Fruit fly (Drosophila melanogaster): ENCODE data around the gene CG3706.

CG3706 gene

dm6 chrX:930048-930800 is 2.1 kb downstream of the CG3706 start, which contains the start of gene CG3708:
Gene CG3708 (minus strand): TSS chrX:930098.
- TF ChIP-seq noc (tag; optimal IDR thresholded peaks at IDR 0.05), result no peak

- no peak for TF ChIP-seq noc (tag; optimal IDR thresholded peaks at IDR 0.05)
These were observed 4.4 kb downstream of the CG3706 start, which contains the start of the genes CG43867 and MED22 for dm6 chrX:927863-928257. Gene CG43867 (minus strand): TSS chrX:927975. Gene MED22 (plus strand): TSS chrX:928139.

dm6 chrX:927209-927862 is 4.9 kb downstream of the CG3706 start, which contains the start of gene Lztr1:
Gene Lztr1 (minus strand): TSS chrX:927582.
- TF ChIP-seq noc (tag; optimal IDR thresholded peaks at IDR 0.05), result no peak

- TF ChIP-seq noc (tag; optimal IDR thresholded peaks at IDR 0.05), result no peak
These were observed 10.9 kb downstream of the CG3706 start for dm6 chrX:921359-921758.

dm6 chrX:908763-909497 is 23.3 kb downstream of the CG3706 start:
- no peak for TF ChIP-seq noc (tag; optimal IDR thresholded peaks at IDR 0.05)

dm6 chrX:900725-901345 is 31.4 kb downstream of the CG3706 start:
- peak; percentile 50 for TF ChIP-seq noc (tag; optimal IDR thresholded peaks at IDR 0.05)

- no peak for TF ChIP-seq noc (tag; optimal IDR thresholded peaks at IDR 0.05)
These were observed 32.7 kb downstream of the CG3706 start for dm6 chrX:899407-900050.

- TF ChIP-seq noc (tag; optimal IDR thresholded peaks at IDR 0.05), result no peak
These were observed 33.9 kb downstream of the CG3706 start for dm6 chrX:898367-898766.

dm6 chrX:894182-894581 is 38.1 kb downstream of the CG3706 start, which contains the start of gene CG11663:
Gene CG11663 (plus strand): TSS chrX:894482.
- TF ChIP-seq noc (tag; optimal IDR thresholded peaks at IDR 0.05), result no peak

Measured in whole organism, larva.